Fruit fly (Drosophila melanogaster) whole organism, embryonic: Measurements from ENCODE around the gene Cda5.
A peak's percentile ranks its signal among the peaks of the same experiment; 100 is the strongest.

ENCODE experiments used
- CG10543 ChIP-seq: fragments of 200-800 bp; sonication (Bioruptor generic); optimal IDR thresholded peaks from 3 replicates; lab custom pipeline; 2017; ENCODE audit warnings: missing biosample characterization, mild to moderate bottlenecking, missing genetic modification characterization, moderate library complexity
- CG12299 ChIP-seq: fragments of 200-800 bp; sonication (Bioruptor generic); optimal IDR thresholded peaks from 2 replicates; lab custom pipeline; 2018; ENCODE audit warnings: missing biosample characterization, mild to moderate bottlenecking, missing genetic modification characterization
- CG13894 ChIP-seq: fragments of 200-800 bp; sonication (Bioruptor generic); optimal IDR thresholded peaks from 3 replicates; lab custom pipeline; 2018; ENCODE audit warnings: missing biosample characterization, mild to moderate bottlenecking, missing genetic modification characterization, moderate library complexity
- CG16863 ChIP-seq: fragments of 200-800 bp; sonication (Bioruptor generic); optimal IDR thresholded peaks from 3 replicates; lab custom pipeline; 2016; ENCODE audit warnings: missing biosample characterization, missing genetic modification characterization
- CG17568 ChIP-seq: fragments of 200-800 bp; sonication (Bioruptor generic); optimal IDR thresholded peaks from 2 replicates; lab custom pipeline; 2018; ENCODE audit warnings: missing biosample characterization, mild to moderate bottlenecking, missing genetic modification characterization, moderate library complexity
- CG2889 ChIP-seq: fragments of 200-800 bp; sonication (Bioruptor generic); IDR thresholded peaks from 3 replicates; pipeline ENCODE4 v1.3.6; 2022; ENCODE audit warnings: missing biosample characterization, missing genetic modification characterization
- CG30431 ChIP-seq: fragments of 200-800 bp; sonication (Bioruptor generic); optimal IDR thresholded peaks from 2 replicates; lab custom pipeline; 2017; ENCODE audit warnings: missing biosample characterization, missing genetic modification characterization
- CG3065 ChIP-seq: fragments of 200-800 bp; sonication (Bioruptor generic); optimal IDR thresholded peaks from 2 replicates; lab custom pipeline; 2016; ENCODE audit warnings: missing biosample characterization, missing genetic modification characterization
- CG33213 ChIP-seq: fragments of 200-800 bp; sonication (Bioruptor generic); optimal IDR thresholded peaks from 3 replicates; lab custom pipeline; 2016; ENCODE audit warnings: missing biosample characterization, missing genetic modification characterization
- CG34224 ChIP-seq: fragments of 200-800 bp; sonication (Bioruptor generic); IDR thresholded peaks from 3 replicates; pipeline ENCODE4 v1.3.6; 2022; ENCODE audit warnings: missing biosample characterization, missing genetic modification characterization; ENCODE audit not compliant: partially characterized antibody
- CG3726 ChIP-seq: fragments of 200-800 bp; sonication (Bioruptor generic); IDR thresholded peaks from 3 replicates; pipeline ENCODE4, ENCODE4 v1.3.6; 2022; ENCODE audit warnings: missing biosample characterization, missing genetic modification characterization
- CG6765 ChIP-seq: fragments of 200-800 bp; sonication (Bioruptor generic); optimal IDR thresholded peaks from 3 replicates; lab custom pipeline; 2017; ENCODE audit warnings: missing biosample characterization, mild to moderate bottlenecking, missing genetic modification characterization
- CG8290 ChIP-seq, 3 experiments: fragments of 200-800 bp; sonication (Bioruptor generic); optimal IDR thresholded peaks; 2 replicates each; lab custom pipeline; 2016 to 2019; ENCODE audit warnings: missing biosample characterization in 3 of 3, missing genetic modification characterization in 3 of 3, mild to moderate bottlenecking in 2 of 3, moderate library complexity in 1 of 3
- CG8478 ChIP-seq: fragments of >200 bp; optimal IDR thresholded peaks from 2 replicates; lab custom pipeline; 2018
- CTCF ChIP-seq: fragments of 200-800 bp; sonication (Bioruptor generic); optimal IDR thresholded peaks from 2 replicates; lab custom pipeline; 2017; ENCODE audit warnings: missing biosample characterization, mild to moderate bottlenecking, missing genetic modification characterization, moderate library complexity
- Dp ChIP-seq: fragments of 200-800 bp; sonication (Bioruptor generic); optimal IDR thresholded peaks from 2 replicates; lab custom pipeline; 2018; ENCODE audit warnings: missing biosample characterization, mild to moderate bottlenecking, missing genetic modification characterization, moderate library complexity
- Ets65A ChIP-seq: fragments of 200-800 bp; sonication (Bioruptor generic); peaks from one replicate; lab custom pipeline; 2016; ENCODE audit warnings: missing biosample characterization, missing genetic modification characterization
- Fer2 ChIP-seq: fragments of 200-800 bp; sonication (Bioruptor generic); optimal IDR thresholded peaks from 2 replicates; lab custom pipeline; 2018; ENCODE audit warnings: missing biosample characterization, mild to moderate bottlenecking, missing genetic modification characterization, moderate library complexity
- Gug ChIP-seq: fragments of 200-800 bp; sonication (Bioruptor generic); IDR thresholded peaks from 4 replicates; pipeline ENCODE4 v1.3.6; 2022; ENCODE audit warnings: missing biosample characterization, missing genetic modification characterization
- HLH3B ChIP-seq: fragments of 200-800 bp; sonication (Bioruptor generic); IDR thresholded peaks from 2 replicates; pipeline ENCODE4 v1.3.6; 2022; ENCODE audit warnings: missing biosample characterization, missing genetic modification characterization
- MBD-R2 ChIP-seq: fragments of 200-800 bp; sonication (Bioruptor generic); IDR thresholded peaks from 2 replicates; pipeline ENCODE4 v1.3.6; 2022; ENCODE audit warnings: missing biosample characterization, missing genetic modification characterization
- Opbp ChIP-seq: fragments of 200-800 bp; sonication (Bioruptor generic); IDR thresholded peaks from 3 replicates; pipeline ENCODE4 v1.3.6; 2022; ENCODE audit warnings: missing biosample characterization, missing genetic modification characterization; ENCODE audit not compliant: partially characterized antibody
- Optix ChIP-seq: fragments of 200-800 bp; sonication (Bioruptor generic); IDR thresholded peaks from 3 replicates; pipeline ENCODE4 v1.3.6; 2022; ENCODE audit warnings: missing biosample characterization, missing genetic modification characterization
- Side ChIP-seq: fragments of 200-800 bp; sonication (Bioruptor generic); optimal IDR thresholded peaks from 2 replicates; lab custom pipeline; 2016; ENCODE audit warnings: missing biosample characterization, missing genetic modification characterization
- TFAM ChIP-seq: fragments of 200-800 bp; sonication (Bioruptor generic); optimal IDR thresholded peaks from 2 replicates; lab custom pipeline; 2017; ENCODE audit warnings: missing biosample characterization, missing genetic modification characterization, inconsistent platforms
- Tbp ChIP-seq: fragments of >200 bp; optimal IDR thresholded peaks from 2 replicates; lab custom pipeline; 2018; ENCODE audit warnings: missing biosample characterization, missing genetic modification characterization
- Usf ChIP-seq: fragments of 200-800 bp; sonication (Bioruptor generic); optimal IDR thresholded peaks from 2 replicates; lab custom pipeline; 2017; ENCODE audit warnings: missing genotype, missing biosample characterization, missing genetic modification characterization
- Vsx1 ChIP-seq: fragments of 200-800 bp; sonication (Bioruptor generic); optimal IDR thresholded peaks from 2 replicates; lab custom pipeline; 2017; ENCODE audit warnings: missing biosample characterization, mild to moderate bottlenecking, missing genetic modification characterization, missing genetic modification reagents
- bab2 ChIP-seq: fragments of 200-800 bp; sonication (Bioruptor generic); optimal IDR thresholded peaks from 2 replicates; lab custom pipeline; 2016; ENCODE audit warnings: missing biosample characterization, missing genetic modification characterization
- bcd ChIP-seq: fragments of 200-800 bp; sonication (Bioruptor generic); optimal IDR thresholded peaks from 2 replicates; lab custom pipeline; 2017; ENCODE audit warnings: missing biosample characterization, mild to moderate bottlenecking, missing genetic modification characterization
- danr ChIP-seq: fragments of 200-800 bp; sonication (Bioruptor generic); IDR thresholded peaks from 2 replicates; pipeline ENCODE4 v1.3.6; 2022; ENCODE audit warnings: missing biosample characterization, missing genetic modification characterization
- dpn ChIP-seq, 2 experiments: fragments of 200-800 bp; sonication (Bioruptor generic); optimal IDR thresholded peaks; 3 replicates each; lab custom pipeline; 2016; ENCODE audit warnings: missing biosample characterization in 2 of 2, missing genetic modification characterization in 2 of 2
- h ChIP-seq: fragments of >200 bp; optimal IDR thresholded peaks from 2 replicates; lab custom pipeline; 2017
- hb ChIP-seq: fragments of 200-800 bp; sonication (Bioruptor generic); IDR thresholded peaks from 3 replicates; pipeline ENCODE4 v1.3.6; 2022; ENCODE audit warnings: missing biosample characterization, missing genetic modification characterization; ENCODE audit not compliant: partially characterized antibody
- kah ChIP-seq: fragments of 200-800 bp; sonication (Bioruptor generic); optimal IDR thresholded peaks from 2 replicates; lab custom pipeline; 2018; ENCODE audit warnings: missing biosample characterization, mild to moderate bottlenecking, missing genetic modification characterization
- ken ChIP-seq: fragments of 200-800 bp; sonication (Bioruptor generic); IDR thresholded peaks from 3 replicates; pipeline ENCODE4 v1.3.6; 2022; ENCODE audit warnings: missing biosample characterization, missing genetic modification characterization
- knrl ChIP-seq: fragments of 200-800 bp; sonication (Bioruptor generic); IDR thresholded peaks from 3 replicates; pipeline ENCODE4 v1.3.6; 2022; ENCODE audit warnings: missing biosample characterization, missing genetic modification characterization; ENCODE audit not compliant: partially characterized antibody
- lmd ChIP-seq: fragments of 200-800 bp; sonication (Bioruptor generic); IDR thresholded peaks from 2 replicates; pipeline ENCODE4 v1.3.6; 2022; ENCODE audit warnings: missing biosample characterization, missing genetic modification characterization
- mam ChIP-seq: fragments of 200-800 bp; sonication (Bioruptor generic); optimal IDR thresholded peaks from 3 replicates; lab custom pipeline; 2016; ENCODE audit warnings: missing biosample characterization, missing genetic modification characterization
- pita ChIP-seq: fragments of 200-800 bp; sonication (Bioruptor generic); optimal IDR thresholded peaks from 2 replicates; lab custom pipeline; 2017; ENCODE audit warnings: missing biosample characterization, mild to moderate bottlenecking, missing genetic modification characterization
- prd ChIP-seq, 3 experiments: fragments of >200 bp in 2 of 3; fragments of 200-800 bp in 1 of 3; sonication (Bioruptor generic) in 1 of 3; optimal IDR thresholded peaks in 2 of 3; IDR thresholded peaks in 1 of 3; 2 replicates in 2 of 3; 3 replicates in 1 of 3; pipeline versions ENCODE4 v1.3.6 to Lab custom; 2017 to 2022; ENCODE audit warnings: missing biosample characterization in 1 of 3, missing genetic modification characterization in 1 of 3
- sd ChIP-seq: fragments of 200-800 bp; sonication (Bioruptor generic); optimal IDR thresholded peaks from 3 replicates; lab custom pipeline; 2018; ENCODE audit warnings: missing biosample characterization, mild to moderate bottlenecking, missing genetic modification characterization, moderate library complexity
- sens ChIP-seq: fragments of 200-800 bp; sonication (Bioruptor generic); peaks from one replicate; lab custom pipeline; 2016; ENCODE audit warnings: missing biosample characterization, missing genetic modification characterization
- slou ChIP-seq: fragments of 200-800 bp; sonication (Bioruptor generic); optimal IDR thresholded peaks from 3 replicates; lab custom pipeline; 2016; ENCODE audit warnings: missing biosample characterization, missing genetic modification characterization
- tio ChIP-seq: fragments of 200-800 bp; sonication (Bioruptor generic); optimal IDR thresholded peaks from 2 replicates; lab custom pipeline; 2017; ENCODE audit warnings: missing biosample characterization, missing genetic modification characterization, inconsistent platforms
- tll ChIP-seq, 2 experiments: fragments of 200-800 bp in 1 of 2; fragments of >200 bp in 1 of 2; sonication (Bioruptor generic) in 1 of 2; optimal IDR thresholded peaks; 2 replicates each; lab custom pipeline; 2017 to 2019; ENCODE audit warnings: missing biosample characterization in 2 of 2, missing genetic modification characterization in 2 of 2, mild to moderate bottlenecking in 1 of 2, moderate library complexity in 1 of 2
- tup ChIP-seq: fragments of 200-800 bp; sonication (Bioruptor generic); optimal IDR thresholded peaks from 2 replicates; lab custom pipeline; 2016; ENCODE audit warnings: missing biosample characterization, mild to moderate bottlenecking, missing genetic modification characterization, moderate library complexity
- usp ChIP-seq: fragments of >200 bp; optimal IDR thresholded peaks from 2 replicates; lab custom pipeline; 2017; ENCODE audit warnings: missing biosample characterization, missing genetic modification characterization
- zen ChIP-seq: fragments of 200-800 bp; sonication (Bioruptor generic); optimal IDR thresholded peaks from 3 replicates; lab custom pipeline; 2018; ENCODE audit warnings: missing biosample characterization, mild to moderate bottlenecking, missing genetic modification characterization, moderate library complexity

Gene Cda5

dm6 chr2L:56865-57264 lies 8.3 kb downstream of the Cda5 start:
- TF ChIP-seq sens = peak; percentile 67
- TF ChIP-seq mam (GFP tag; lab: Kevin White, UChicago) = no peak
- peak; percentile 70 for TF ChIP-seq Ets65A

- TF ChIP-seq Vsx1 (no peak), Gug (no peak), slou (GFP tag; lab: Kevin White, UChicago) (no peak), sd (peak; percentile 18), CG13894 (tag; lab: Kevin White, UChicago) (peak; percentile 95), tio (GFP tag; lab: Kevin White, UChicago) (no peak), tll (GFP tag; optimal IDR thresholded peaks at IDR 0.05; lab: Kevin White, UChicago) (no peak), bcd (no peak)
Observed at dm6 chr2L:53108-53507, 12.1 kb downstream of the Cda5 start.

dm6 chr2L:35452-35851 lies 29.8 kb downstream of the Cda5 start:
- TF ChIP-seq CG8478 (lab: Kevin White, UChicago) (no peak), Tbp (GFP tag; lab: Kevin White, UChicago) (no peak), tll (GFP tag; optimal IDR thresholded peaks at IDR 0.05; lab: Kevin White, UChicago) (no peak), zen (tag; lab: Kevin White, UChicago) (no peak), CG34224 (GFP tag; lab: Robert Waterston, UW) (no peak), CG30431 (GFP tag; lab: Kevin White, UChicago) (no peak), hb (no peak), knrl (no peak), Fer2 (tag; lab: Kevin White, UChicago) (no peak), CG17568 (GFP tag; lab: Kevin White, UChicago) (no peak), kah (no peak), CG3726 (GFP tag; lab: Robert Waterston, UW) (no peak), CG3065 (GFP tag; lab: Kevin White, UChicago) (no peak), CG33213 (GFP tag; lab: Kevin White, UChicago) (peak; percentile 8), CG6765 (GFP tag; lab: Kevin White, UChicago) (no peak), lmd (no peak), prd (optimal IDR thresholded peaks at IDR 0.05; lab: Kevin White, UChicago) (no peak), prd (GFP tag; IDR thresholded peaks at IDR 0.05; lab: Robert Waterston, UW) (no peak), tup (GFP tag; lab: Kevin White, UChicago) (no peak), CG8290 (GFP tag; optimal IDR thresholded peaks at IDR 0.05; lab: Kevin White, UChicago) (no peak), CG8290 (tag; optimal IDR thresholded peaks at IDR 0.05; lab: Kevin White, UChicago) (peak in 1 of 2 experiments; percentile 57), CTCF (no peak), Side (GFP tag; lab: Kevin White, UChicago) (no peak), bab2 (GFP tag; lab: Kevin White, UChicago) (no peak), CG2889 (no peak), Optix (GFP tag; lab: Robert Waterston, UW) (no peak), CG12299 (no peak), MBD-R2 (GFP tag; lab: Robert Waterston, UW) (no peak), CG16863 (no peak), dpn (GFP tag; optimal IDR thresholded peaks at IDR 0.05; lab: Kevin White, UChicago) (no peak), HLH3B (GFP tag; lab: Robert Waterston, UW) (no peak), pita (peak; percentile 72), TFAM (GFP tag; lab: Kevin White, UChicago) (no peak), usp (no peak), CG10543 (GFP tag; lab: Kevin White, UChicago) (no peak), ken (GFP tag; lab: Robert Waterston, UW) (no peak), h (no peak), Dp (GFP tag; lab: Kevin White, UChicago) (no peak), danr (no peak), Usf (GFP tag; lab: Kevin White, UChicago) (no peak), Opbp (GFP tag; lab: Robert Waterston, UW) (0 out of 3 replicates have a peak, but pooled peaks have one; percentile 22)
